Worm (Caenorhabditis elegans): ENCODE data around the gene cubn-1.

Gene cubn-1

ce11 chrV:12596196-12596595 lies 14.9 kb upstream of the cubn-1 start, which contains the start of gene mma-1:
Gene mma-1 (minus strand): TSS chrV:12596296.
- no peak for TF ChIP-seq elt-1 (tag; optimal IDR thresholded peaks at IDR 0.05)
- no peak for TF ChIP-seq ztf-4 (tag; optimal IDR thresholded peaks at IDR 0.05)

- no peak for TF ChIP-seq sea-2 (GFP tag; optimal IDR thresholded peaks at IDR 0.05)
- no peak for TF ChIP-seq nhr-12 (tag; optimal IDR thresholded peaks at IDR 0.05)
- no peak for TF ChIP-seq fkh-10 (GFP tag; optimal IDR thresholded peaks at IDR 0.05)
- TF ChIP-seq zag-1 (tag; optimal IDR thresholded peaks at IDR 0.05), result no peak
- no peak for TF ChIP-seq skn-1 (tag; optimal IDR thresholded peaks at IDR 0.05)
- no peak for TF ChIP-seq nhr-77 (tag; optimal IDR thresholded peaks at IDR 0.05)
- TF ChIP-seq fos-1 (tag; optimal IDR thresholded peaks at IDR 0.05), result no peak
- TF ChIP-seq mml-1 (tag; optimal IDR thresholded peaks at IDR 0.05), result no peak
- no peak for TF ChIP-seq ztf-4 (tag; optimal IDR thresholded peaks at IDR 0.05)
- TF ChIP-seq ama-1 (optimal IDR thresholded peaks at IDR 0.05), result no peak
- TF ChIP-seq nhr-43 (tag; optimal IDR thresholded peaks at IDR 0.05; ENCODE audit: poor library complexity, severe bottlenecking), result peak; percentile 19
- peak; percentile 77 for TF ChIP-seq egl-5 (tag; optimal IDR thresholded peaks at IDR 0.05)
- TF ChIP-seq lin-15B (tag; optimal IDR thresholded peaks at IDR 0.05), result no peak
- no peak for TF ChIP-seq ceh-16 (tag; optimal IDR thresholded peaks at IDR 0.05)
- TF ChIP-seq ceh-9 (tag; optimal IDR thresholded peaks at IDR 0.05), result no peak
- no peak for TF ChIP-seq eor-1 (tag; optimal IDR thresholded peaks at IDR 0.05)
- TF ChIP-seq nhr-76 (tag; optimal IDR thresholded peaks at IDR 0.05), result no peak
- TF ChIP-seq nfya-1 (tag; optimal IDR thresholded peaks at IDR 0.05; ENCODE audit: insufficient read depth), result peak; percentile 51
- TF ChIP-seq egl-27 (tag; optimal IDR thresholded peaks at IDR 0.05), result peak; percentile 34
- peak; percentile 71 for TF ChIP-seq nhr-25 (tag; optimal IDR thresholded peaks at IDR 0.05)
- TF ChIP-seq nhr-23 (tag; optimal IDR thresholded peaks at IDR 0.05), result peak; percentile 56
- no peak for TF ChIP-seq nhr-11 (tag; optimal IDR thresholded peaks at IDR 0.05)
- no peak for TF ChIP-seq elt-3 (tag; optimal IDR thresholded peaks at IDR 0.05)
- peak; percentile 41 for TF ChIP-seq hmg-11 (tag; optimal IDR thresholded peaks at IDR 0.05)
- TF ChIP-seq unc-62 (GFP tag; optimal IDR thresholded peaks at IDR 0.05), result no peak
- no peak for TF ChIP-seq ZK546.5 (tag; optimal IDR thresholded peaks at IDR 0.05)
- TF ChIP-seq R02D3.7 (tag; optimal IDR thresholded peaks at IDR 0.05), result no peak
- no peak for TF ChIP-seq fkh-2 (tag; optimal IDR thresholded peaks at IDR 0.05)
- TF ChIP-seq ceh-28 (tag; optimal IDR thresholded peaks at IDR 0.05), result no peak
- no peak for TF ChIP-seq nhr-28 (tag; optimal IDR thresholded peaks at IDR 0.05)
- TF ChIP-seq pha-4 (tag; optimal IDR thresholded peaks at IDR 0.05), result no peak
- TF ChIP-seq mdl-1 (tag; optimal IDR thresholded peaks at IDR 0.05), result no peak
- no peak for TF ChIP-seq unc-39 (tag; optimal IDR thresholded peaks at IDR 0.05)
- no peak for TF ChIP-seq nhr-67 (tag; optimal IDR thresholded peaks at IDR 0.05)
- no peak for TF ChIP-seq snpc-4 (tag; optimal IDR thresholded peaks at IDR 0.05)
- TF ChIP-seq nhr-237 (tag; optimal IDR thresholded peaks at IDR 0.05), result no peak
- no peak for TF ChIP-seq elt-1 (tag; optimal IDR thresholded peaks at IDR 0.05)
- TF ChIP-seq lin-39 (tag; optimal IDR thresholded peaks at IDR 0.05), result peak; percentile 57
- TF ChIP-seq ceh-82 (tag; optimal IDR thresholded peaks at IDR 0.05), result no peak
- no peak for TF ChIP-seq pqm-1 (tag; optimal IDR thresholded peaks at IDR 0.05)
- no peak for TF ChIP-seq ztf-11 (tag; optimal IDR thresholded peaks at IDR 0.05)
- TF ChIP-seq jun-1 (tag; optimal IDR thresholded peaks at IDR 0.05), result no peak
- no peak for TF ChIP-seq daf-12 (tag; optimal IDR thresholded peaks at IDR 0.05)
- TF ChIP-seq elt-2 (tag; optimal IDR thresholded peaks at IDR 0.05), result peak; percentile 45
- TF ChIP-seq lsy-12 (tag; optimal IDR thresholded peaks at IDR 0.05), result peak; percentile 42
- peak; percentile 16 for TF ChIP-seq tbx-2 (tag; optimal IDR thresholded peaks at IDR 0.05)
- no peak for TF ChIP-seq aly-2 (tag; optimal IDR thresholded peaks at IDR 0.05)
Measured at ce11 chrV:12596795-12597194, 14.3 kb upstream of the cubn-1 start.
